Worm (Caenorhabditis elegans): ENCODE data around the gene R05D3.9.

R05D3.9 gene

ce11 chrIII:8319100-8319499 lies 49.4 kb downstream of the R05D3.9 start, which contains the start of gene F10E9.11 (continued):
- TF ChIP-seq crh-2 (tag; optimal IDR thresholded peaks at IDR 0.05) (peak; percentile 74), nhr-11 (tag; optimal IDR thresholded peaks at IDR 0.05) (no peak)

ce11 chrIII:8318488-8318887 lies 50.0 kb downstream of the R05D3.9 start, which contains the start of gene sas-4:
Gene sas-4 (minus strand): TSS chrIII:8318588.
- TF ChIP-seq R02D3.7 (tag; optimal IDR thresholded peaks at IDR 0.05) (no peak), lin-39 (tag; optimal IDR thresholded peaks at IDR 0.05) (no peak), mdl-1 (tag; optimal IDR thresholded peaks at IDR 0.05) (no peak), nhr-6 (tag; optimal IDR thresholded peaks at IDR 0.05) (no peak), dmd-4 (tag; optimal IDR thresholded peaks at IDR 0.05) (no peak), fos-1 (tag; optimal IDR thresholded peaks at IDR 0.05) (no peak), egl-27 (tag; optimal IDR thresholded peaks at IDR 0.05) (no peak), peb-1 (tag; optimal IDR thresholded peaks at IDR 0.05) (no peak), ztf-4 (tag; optimal IDR thresholded peaks at IDR 0.05) (no peak), Y55F3AM.14 (GFP tag; optimal IDR thresholded peaks at IDR 0.05) (no peak), unc-39 (tag; optimal IDR thresholded peaks at IDR 0.05) (no peak), gmeb-1 (tag; optimal IDR thresholded peaks at IDR 0.05) (no peak), nhr-21 (tag; optimal IDR thresholded peaks at IDR 0.05) (no peak), nhr-23 (tag; optimal IDR thresholded peaks at IDR 0.05) (no peak)
